Fruit fly (Drosophila melanogaster) ovary, adult (tissue): ENCODE measurements around the gene CG4669.

Source experiments
- CG17801 ChIP-seq: fragments of 200-800 bp; optimal IDR thresholded peaks from 2 replicates; lab custom pipeline; 2019; ENCODE audit warnings: missing biosample characterization, mild to moderate bottlenecking, missing genetic modification characterization, moderate library complexity; ENCODE audit not compliant: partially characterized antibody

The CG4669 gene

dm6 chr3L:5234183-5234582, at the start of gene CG4669:
TSS of gene CG4669 (plus strand) at chr3L:5234483.
- no peak for TF ChIP-seq CG17801 (GFP tag; lab: Kevin White, UChicago)

- TF ChIP-seq CG17801 (GFP tag; lab: Kevin White, UChicago): peak; percentile 16
Measured at dm6 chr3L:5184502-5184859, 49.8 kb upstream of the CG4669 start.

dm6 chr3L:5184860-5185639, 49.2 kb upstream of the CG4669 start:
- TF ChIP-seq CG17801 (GFP tag; lab: Kevin White, UChicago): peak; percentile 6

dm6 chr3L:5186807-5187571, 47.3 kb upstream of the CG4669 start:
- TF ChIP-seq CG17801 (GFP tag; lab: Kevin White, UChicago): peak; percentile 72

dm6 chr3L:5187572-5187934, 46.7 kb upstream of the CG4669 start:
- peak; percentile 82 for TF ChIP-seq CG17801 (GFP tag; lab: Kevin White, UChicago)

- TF ChIP-seq CG17801 (GFP tag; lab: Kevin White, UChicago): peak; percentile 4
Measured at dm6 chr3L:5188402-5188801, 45.9 kb upstream of the CG4669 start.

- no peak for TF ChIP-seq CG17801 (GFP tag; lab: Kevin White, UChicago)
Measured at dm6 chr3L:5201767-5202166, 32.5 kb upstream of the CG4669 start.

- no peak for TF ChIP-seq CG17801 (GFP tag; lab: Kevin White, UChicago)
Measured at dm6 chr3L:5206171-5206570, 28.1 kb upstream of the CG4669 start.

dm6 chr3L:5230012-5230411, 4.3 kb upstream of the CG4669 start:
- TF ChIP-seq CG17801 (GFP tag; lab: Kevin White, UChicago): no peak

- no peak for TF ChIP-seq CG17801 (GFP tag; lab: Kevin White, UChicago)
Measured at dm6 chr3L:5243236-5243635, 9.0 kb downstream of the CG4669 start.

dm6 chr3L:5246747-5247454, 12.6 kb downstream of the CG4669 start:
- peak; percentile 11 for TF ChIP-seq CG17801 (GFP tag; lab: Kevin White, UChicago)

- no peak for TF ChIP-seq CG17801 (GFP tag; lab: Kevin White, UChicago)
Measured at dm6 chr3L:5247923-5248821, 13.9 kb downstream of the CG4669 start.

- TF ChIP-seq CG17801 (GFP tag; lab: Kevin White, UChicago): peak; percentile 47
Measured at dm6 chr3L:5248863-5249262, 14.6 kb downstream of the CG4669 start.

- TF ChIP-seq CG17801 (GFP tag; lab: Kevin White, UChicago): no peak
Measured at dm6 chr3L:5251413-5251812, 17.1 kb downstream of the CG4669 start.
